Fruit fly (Drosophila melanogaster) whole organism, embryonic: ENCODE results near the gene Kr-h2.

Experiments used
- Atf3 ChIP-seq: fragments of 200-800 bp; sonication (Bioruptor generic); optimal IDR thresholded peaks from 3 replicates; lab custom pipeline; 2016; ENCODE audit warnings: missing biosample characterization, missing genetic modification characterization
- CG10147 ChIP-seq: fragments of 200-800 bp; sonication (Bioruptor generic); optimal IDR thresholded peaks from 2 replicates; lab custom pipeline; 2019; ENCODE audit warnings: missing biosample characterization, mild to moderate bottlenecking, missing genetic modification characterization, moderate library complexity
- CG10565 ChIP-seq: fragments of 200-800 bp; sonication (Bioruptor generic); optimal IDR thresholded peaks from 3 replicates; lab custom pipeline; 2016; ENCODE audit warnings: missing biosample characterization, mild to moderate bottlenecking, missing genetic modification characterization
- CG11093 ChIP-seq: fragments of 200-800 bp; sonication (Bioruptor generic); IDR thresholded peaks from 3 replicates; pipeline ENCODE4 v1.3.6; 2022; ENCODE audit warnings: missing biosample characterization, missing genetic modification characterization
- CG11723 ChIP-seq: fragments of 200-800 bp; sonication (Bioruptor generic); optimal IDR thresholded peaks from 2 replicates; lab custom pipeline; 2017; ENCODE audit warnings: missing biosample characterization, mild to moderate bottlenecking, missing genetic modification characterization
- CG13894 ChIP-seq: fragments of 200-800 bp; sonication (Bioruptor generic); optimal IDR thresholded peaks from 3 replicates; lab custom pipeline; 2018; ENCODE audit warnings: missing biosample characterization, mild to moderate bottlenecking, missing genetic modification characterization, moderate library complexity
- CG14860 ChIP-seq: fragments of 200-800 bp; sonication (Bioruptor generic); IDR thresholded peaks from 3 replicates; pipeline ENCODE4 v1.3.6; 2022; ENCODE audit warnings: missing biosample characterization, missing genetic modification characterization; ENCODE audit not compliant: partially characterized antibody
- CG14965 ChIP-seq: fragments of 200-800 bp; sonication (Bioruptor generic); optimal IDR thresholded peaks from 2 replicates; lab custom pipeline; 2016; ENCODE audit warnings: missing biosample characterization, missing genetic modification characterization, borderline replicate concordance
- CG15479 ChIP-seq: fragments of 200-800 bp; sonication (Bioruptor generic); optimal IDR thresholded peaks from 3 replicates; lab custom pipeline; 2019; ENCODE audit warnings: missing biosample characterization, mild to moderate bottlenecking, missing genetic modification characterization, moderate library complexity
- CG1602 ChIP-seq: fragments of 200-800 bp; sonication (Bioruptor generic); optimal IDR thresholded peaks from 3 replicates; lab custom pipeline; 2016; ENCODE audit warnings: missing biosample characterization, missing genetic modification characterization
- CG16815 ChIP-seq: fragments of 200-800 bp; sonication (Bioruptor generic); optimal IDR thresholded peaks from 3 replicates; lab custom pipeline; 2017; ENCODE audit warnings: missing biosample characterization, mild to moderate bottlenecking, missing genetic modification characterization
- CG30020 ChIP-seq: fragments of 200-800 bp; optimal IDR thresholded peaks from 2 replicates; lab custom pipeline; 2019; ENCODE audit warnings: missing biosample characterization, mild to moderate bottlenecking, missing genetic modification characterization, moderate library complexity
- CG34376 ChIP-seq: fragments of 200-800 bp; sonication (Bioruptor generic); optimal IDR thresholded peaks from 2 replicates; lab custom pipeline; 2018; ENCODE audit warnings: missing biosample characterization, mild to moderate bottlenecking, missing genetic modification characterization
- CG4707 ChIP-seq: fragments of 200-800 bp; sonication (Bioruptor generic); optimal IDR thresholded peaks from 2 replicates; lab custom pipeline; 2018; ENCODE audit warnings: missing biosample characterization, mild to moderate bottlenecking, missing genetic modification characterization, moderate library complexity
- CG6654 ChIP-seq: fragments of 200-800 bp; sonication (Bioruptor generic); optimal IDR thresholded peaks from 2 replicates; lab custom pipeline; 2017; ENCODE audit warnings: missing biosample characterization, mild to moderate bottlenecking, missing genetic modification characterization
- CG6683 ChIP-seq: fragments of 200-800 bp; sonication (Bioruptor generic); optimal IDR thresholded peaks from 2 replicates; lab custom pipeline; 2017; ENCODE audit warnings: missing biosample characterization, mild to moderate bottlenecking, missing genetic modification characterization, missing genetic modification reagents
- CG7357 ChIP-seq: fragments of 200-800 bp; sonication (Bioruptor generic); IDR thresholded peaks from 3 replicates; pipeline ENCODE4 v1.3.6; 2022; ENCODE audit warnings: missing biosample characterization, missing genetic modification characterization
- CG8765 ChIP-seq: fragments of 200-800 bp; sonication (Bioruptor generic); IDR thresholded peaks from 2 replicates; pipeline ENCODE4 v1.3.6; 2022; ENCODE audit warnings: missing biosample characterization, missing genetic modification characterization
- CG9932 ChIP-seq: fragments of 200-800 bp; sonication (Bioruptor generic); IDR thresholded peaks from 2 replicates; pipeline ENCODE4 v1.3.6; 2022; ENCODE audit warnings: missing biosample characterization, missing genetic modification characterization
- D19B ChIP-seq: fragments of 200-800 bp; sonication (Bioruptor generic); optimal IDR thresholded peaks from 2 replicates; lab custom pipeline; 2017; ENCODE audit warnings: missing biosample characterization, mild to moderate bottlenecking, missing genetic modification characterization
- Gug ChIP-seq: fragments of 200-800 bp; sonication (Bioruptor generic); IDR thresholded peaks from 4 replicates; pipeline ENCODE4 v1.3.6; 2022; ENCODE audit warnings: missing biosample characterization, missing genetic modification characterization
- H2.0 ChIP-seq: fragments of 200-800 bp; sonication (Bioruptor generic); IDR thresholded peaks from 2 replicates; pipeline ENCODE4 v1.3.6; 2022; ENCODE audit warnings: missing biosample characterization, missing genetic modification characterization
- HmgZ ChIP-seq: fragments of 200-800 bp; sonication (Bioruptor generic); optimal IDR thresholded peaks from 2 replicates; lab custom pipeline; 2018; ENCODE audit warnings: missing biosample characterization, mild to moderate bottlenecking, missing genetic modification characterization
- Hr3 ChIP-seq: fragments of 200-800 bp; sonication (Bioruptor generic); optimal IDR thresholded peaks from 3 replicates; lab custom pipeline; 2016; ENCODE audit warnings: missing biosample characterization, missing genetic modification characterization
- Lim3 ChIP-seq: fragments of 200-800 bp; sonication (Bioruptor generic); IDR thresholded peaks from 2 replicates; pipeline ENCODE4 v1.3.6; 2022; ENCODE audit warnings: missing biosample characterization, missing genetic modification characterization
- Neu2 ChIP-seq: fragments of 200-800 bp; sonication (Bioruptor generic); optimal IDR thresholded peaks from 3 replicates; lab custom pipeline; 2016; ENCODE audit warnings: missing biosample characterization, missing genetic modification characterization, borderline replicate concordance
- Nf-YB ChIP-seq: fragments of 200-800 bp; sonication (Bioruptor generic); optimal IDR thresholded peaks from 3 replicates; lab custom pipeline; 2019; ENCODE audit warnings: missing biosample characterization, mild to moderate bottlenecking, missing genetic modification characterization, moderate library complexity
- Nf-YC ChIP-seq: fragments of 200-800 bp; optimal IDR thresholded peaks from 3 replicates; lab custom pipeline; 2019; ENCODE audit warnings: missing biosample characterization, mild to moderate bottlenecking, missing genetic modification characterization, moderate library complexity
- Rfx ChIP-seq: fragments of 200-800 bp; sonication (Bioruptor generic); IDR thresholded peaks from 2 replicates; pipeline ENCODE4 v1.3.6; 2022; ENCODE audit warnings: missing biosample characterization, missing genetic modification characterization
- chinmo ChIP-seq: fragments of 200-800 bp; sonication (Bioruptor generic); IDR thresholded peaks from 4 replicates; pipeline ENCODE4 v1.3.6; 2022; ENCODE audit warnings: missing biosample characterization, missing genetic modification characterization; ENCODE audit not compliant: partially characterized antibody
- chn ChIP-seq: fragments of 200-800 bp; sonication (Bioruptor generic); optimal IDR thresholded peaks from 2 replicates; lab custom pipeline; 2016; ENCODE audit warnings: missing biosample characterization, missing genetic modification characterization
- croc ChIP-seq: fragments of 200-800 bp; sonication (Bioruptor generic); conservative IDR thresholded peaks from 3 replicates; pipeline ENCODE4 v1.3.6; 2022; ENCODE audit warnings: missing biosample characterization, missing genetic modification characterization
- cwo ChIP-seq: fragments of 200-800 bp; sonication (Bioruptor generic); optimal IDR thresholded peaks from 3 replicates; lab custom pipeline; 2017; ENCODE audit warnings: missing biosample characterization, missing genetic modification characterization, mild to moderate bottlenecking, moderate library complexity, missing genetic modification reagents
- en ChIP-seq: fragments of 200-800 bp; sonication (Bioruptor generic); optimal IDR thresholded peaks from 2 replicates; lab custom pipeline; 2016; ENCODE audit warnings: missing biosample characterization, missing genetic modification characterization
- eve ChIP-seq, 2 experiments: fragments of >200 bp; optimal IDR thresholded peaks; 2 replicates each; lab custom pipeline; 2017; ENCODE audit warnings: missing biosample characterization in 2 of 2, missing genetic modification characterization in 2 of 2
- fd64A ChIP-seq: fragments of 200-800 bp; sonication (Bioruptor generic); optimal IDR thresholded peaks from 3 replicates; lab custom pipeline; 2018; ENCODE audit warnings: missing biosample characterization, mild to moderate bottlenecking, missing genetic modification characterization
- fu2 ChIP-seq: fragments of 200-800 bp; sonication (Bioruptor generic); optimal IDR thresholded peaks from 2 replicates; lab custom pipeline; 2016; ENCODE audit warnings: missing biosample characterization, missing genetic modification characterization
- gsb-n ChIP-seq: fragments of 200-800 bp; sonication (Bioruptor generic); optimal IDR thresholded peaks from 3 replicates; lab custom pipeline; 2018; ENCODE audit warnings: missing biosample characterization, mild to moderate bottlenecking, missing genetic modification characterization
- h ChIP-seq: fragments of >200 bp; optimal IDR thresholded peaks from 2 replicates; lab custom pipeline; 2017
- ind ChIP-seq: fragments of 200-800 bp; sonication (Bioruptor generic); optimal IDR thresholded peaks from 3 replicates; lab custom pipeline; 2016; ENCODE audit warnings: missing biosample characterization, missing genetic modification characterization
- inv ChIP-seq: fragments of 200-800 bp; sonication (Bioruptor generic); IDR thresholded peaks from 2 replicates; pipeline ENCODE4 v1.3.6; 2022; ENCODE audit warnings: missing biosample characterization, missing genetic modification characterization; ENCODE audit not compliant: partially characterized antibody
- jigr1 ChIP-seq: fragments of 200-800 bp; sonication (Bioruptor generic); IDR thresholded peaks from 3 replicates; pipeline ENCODE4 v1.3.6; 2022; ENCODE audit warnings: missing biosample characterization, missing genetic modification characterization
- kah ChIP-seq: fragments of 200-800 bp; sonication (Bioruptor generic); optimal IDR thresholded peaks from 2 replicates; lab custom pipeline; 2018; ENCODE audit warnings: missing biosample characterization, mild to moderate bottlenecking, missing genetic modification characterization
- nau ChIP-seq: fragments of 200-800 bp; sonication (Bioruptor generic); optimal IDR thresholded peaks from 3 replicates; lab custom pipeline; 2017; ENCODE audit warnings: missing biosample characterization, mild to moderate bottlenecking, missing genetic modification characterization, missing genetic modification reagents
- odd ChIP-seq: fragments of 200-800 bp; sonication (Bioruptor generic); optimal IDR thresholded peaks from 2 replicates; lab custom pipeline; 2017; ENCODE audit warnings: missing biosample characterization, mild to moderate bottlenecking, missing genetic modification characterization
- onecut ChIP-seq: fragments of 200-800 bp; sonication (Bioruptor generic); IDR thresholded peaks from 2 replicates; pipeline ENCODE4 v1.3.6; 2022; ENCODE audit warnings: missing biosample characterization, missing genetic modification characterization
- pfk ChIP-seq: fragments of 200-800 bp; sonication (Bioruptor generic); optimal IDR thresholded peaks from 2 replicates; lab custom pipeline; 2018; ENCODE audit warnings: missing biosample characterization, mild to moderate bottlenecking, missing genetic modification characterization, moderate library complexity
- seq ChIP-seq: fragments of 200-800 bp; sonication (Bioruptor generic); IDR thresholded peaks from 2 replicates; pipeline ENCODE4 v1.3.6; 2022; ENCODE audit warnings: missing biosample characterization, missing genetic modification characterization
- sr ChIP-seq: fragments of 200-800 bp; sonication (Bioruptor generic); IDR thresholded peaks from 3 replicates; pipeline ENCODE4 v1.3.6; 2022; ENCODE audit warnings: missing biosample characterization, missing genetic modification characterization
- ttk ChIP-seq: fragments of 200-800 bp; sonication (Bioruptor generic); IDR thresholded peaks from 2 replicates; pipeline ENCODE4 v2.1.2; 2022; ENCODE audit warnings: missing biosample characterization, missing genetic modification characterization
- zf30C ChIP-seq: fragments of 200-800 bp; sonication (Bioruptor generic); optimal IDR thresholded peaks from 3 replicates; lab custom pipeline; 2018; ENCODE audit warnings: missing biosample characterization, mild to moderate bottlenecking, missing genetic modification characterization
- zfh1 ChIP-seq: fragments of 200-800 bp; sonication (Bioruptor generic); IDR thresholded peaks from 3 replicates; pipeline ENCODE4 v1.3.6; 2022; ENCODE audit warnings: missing biosample characterization, missing genetic modification characterization

Kr-h2 gene

DNA sequence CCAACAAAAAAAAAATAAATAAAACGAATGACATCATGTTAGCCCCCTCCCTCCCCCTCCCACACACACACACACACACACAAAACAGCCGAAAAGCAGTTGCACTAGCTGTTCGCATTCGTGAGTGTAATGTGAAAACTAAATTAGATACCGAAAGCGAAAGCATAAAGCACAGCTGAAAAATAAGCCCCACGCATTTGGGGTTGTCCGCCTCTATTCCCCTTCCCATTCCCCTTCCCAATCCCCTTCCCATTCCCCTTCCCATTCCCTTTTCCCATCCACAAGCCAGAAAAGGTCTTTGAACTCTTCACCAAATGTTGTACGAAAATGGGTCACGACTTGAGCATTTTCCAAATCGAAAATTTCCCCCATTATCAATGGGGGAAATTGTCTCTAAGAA is 4.6 kb downstream of the Kr-h2 start (continued):
- TF ChIP-seq h (lab: Kevin White, UChicago) = no peak
- TF ChIP-seq CG15479 (GFP tag; lab: Kevin White, UChicago) = no peak
- TF ChIP-seq ttk = peak; percentile 70; the same call in 1 of the 2 replicates
- TF ChIP-seq cwo (GFP tag; lab: Kevin White, UChicago) = no peak
- no peak for TF ChIP-seq CG6683
- TF ChIP-seq CG14860 = no peak
- TF ChIP-seq zfh1 (GFP tag; lab: Robert Waterston, UW) = no peak
- no peak for TF ChIP-seq Rfx
- no peak for TF ChIP-seq CG1602 (GFP tag; lab: Kevin White, UChicago)
- no peak for TF ChIP-seq seq (GFP tag; lab: Robert Waterston, UW)
- no peak for TF ChIP-seq CG4707
- no peak for TF ChIP-seq gsb-n (tag; lab: Kevin White, UChicago)
- no peak for TF ChIP-seq inv (GFP tag; lab: Robert Waterston, UW)
- TF ChIP-seq nau (GFP tag; lab: Kevin White, UChicago) = no peak
- TF ChIP-seq zf30C (GFP tag; lab: Kevin White, UChicago) = no peak
- no peak for TF ChIP-seq H2.0 (GFP tag; lab: Robert Waterston, UW)
- no peak for TF ChIP-seq chinmo
- TF ChIP-seq fd64A (GFP tag; lab: Kevin White, UChicago) = peak; percentile 2
- TF ChIP-seq onecut (GFP tag; lab: Robert Waterston, UW) = no peak
- no peak for TF ChIP-seq Nf-YB (GFP tag; lab: Kevin White, UChicago)
- no peak for TF ChIP-seq CG16815 (GFP tag; lab: Kevin White, UChicago)
- no peak for TF ChIP-seq pfk (GFP tag; lab: Kevin White, UChicago)
- no peak for TF ChIP-seq Nf-YC (tag; lab: Kevin White, UChicago)
- TF ChIP-seq Gug (GFP tag; lab: Robert Waterston, UW) = no peak
- TF ChIP-seq Atf3 (GFP tag; lab: Kevin White, UChicago) = peak; percentile 0
- no peak for TF ChIP-seq croc
- peak; percentile 55 for TF ChIP-seq CG13894
- TF ChIP-seq CG6654 (GFP tag; lab: Kevin White, UChicago) = no peak
- no peak for TF ChIP-seq CG34376
- no peak for TF ChIP-seq CG9932
- no peak for TF ChIP-seq CG14965
- peak; percentile 43 for TF ChIP-seq Hr3 (GFP tag; lab: Kevin White, UChicago)
- no peak for TF ChIP-seq eve (GFP tag; optimal IDR thresholded peaks at IDR 0.05; lab: Kevin White, UChicago)
- TF ChIP-seq jigr1 (GFP tag; lab: Robert Waterston, UW) = no peak
- no peak for TF ChIP-seq CG10147
- no peak for TF ChIP-seq chn (GFP tag; lab: Kevin White, UChicago)
- no peak for TF ChIP-seq CG10565 (GFP tag; lab: Kevin White, UChicago)
- TF ChIP-seq sr (GFP tag; lab: Robert Waterston, UW) = peak; percentile 66; the same call in 2 of the 3 replicates
- no peak for TF ChIP-seq ind (GFP tag; lab: Kevin White, UChicago)
- TF ChIP-seq fu2 (GFP tag; lab: Kevin White, UChicago) = no peak
- TF ChIP-seq HmgZ (tag; lab: Kevin White, UChicago) = no peak
- no peak for TF ChIP-seq en (GFP tag; lab: Kevin White, UChicago)
- TF ChIP-seq Neu2 = no peak
- TF ChIP-seq odd (GFP tag; lab: Kevin White, UChicago) = no peak
- TF ChIP-seq D19B (GFP tag; lab: Kevin White, UChicago) = no peak
- no peak for TF ChIP-seq CG11093 (GFP tag; lab: Robert Waterston, UW)
- TF ChIP-seq Lim3 (GFP tag; lab: Robert Waterston, UW) = no peak
- no peak for TF ChIP-seq CG8765 (GFP tag; lab: Robert Waterston, UW)
- TF ChIP-seq CG30020 (tag; lab: Kevin White, UChicago) = no peak
- no peak for TF ChIP-seq CG11723
- TF ChIP-seq kah (GFP tag; lab: Kevin White, UChicago) = no peak
- no peak for TF ChIP-seq CG7357 (GFP tag; lab: Robert Waterston, UW)
